Fruit fly (Drosophila melanogaster): ENCODE results near the gene CG46399.
A peak's percentile ranks its signal among the peaks of the same experiment; 100 is the strongest.

The CG46399 gene

DNA sequence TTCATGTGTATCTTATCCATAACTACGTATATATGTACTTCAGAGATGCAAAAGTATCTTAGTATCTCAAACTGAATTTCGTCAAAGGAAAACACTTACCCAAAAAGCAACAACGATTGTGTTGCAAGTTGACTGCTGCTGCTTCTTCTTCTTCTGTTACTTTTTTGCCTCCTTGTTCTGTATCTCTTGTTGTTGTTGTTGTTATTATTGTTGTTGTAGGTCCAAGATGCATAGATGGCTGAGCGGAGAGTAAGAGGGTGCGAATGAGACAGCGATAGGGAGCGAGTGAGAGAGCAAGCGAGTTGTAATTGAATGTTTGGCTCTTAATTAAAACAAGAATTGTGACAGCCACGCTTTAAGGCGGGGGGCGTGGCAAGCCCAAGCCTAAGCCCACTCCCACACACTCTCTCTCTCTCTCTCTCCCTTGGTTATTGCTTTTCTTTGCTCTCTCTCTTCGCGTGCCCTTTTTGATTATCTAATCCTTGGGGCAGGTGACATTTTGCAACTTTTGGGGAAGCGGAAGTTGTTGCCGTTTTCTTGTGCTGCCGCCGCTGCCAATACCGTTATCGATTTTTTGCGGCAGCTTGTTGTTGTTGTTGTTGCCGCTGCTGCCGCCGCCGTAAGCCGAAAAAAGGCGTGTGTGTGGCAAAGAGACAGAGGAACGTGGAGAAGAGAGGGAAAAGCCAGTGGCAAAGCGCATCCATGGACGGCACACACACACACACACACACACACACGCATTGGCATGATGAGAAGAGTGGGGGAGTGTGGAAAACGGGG lies 34.2 kb upstream of the CG46399 start:
- peak; percentile 38 for TF ChIP-seq cg (GFP tag; optimal IDR thresholded peaks at IDR 0.05)
- TF ChIP-seq Med (GFP tag), result peak; percentile 51
- no peak for TF ChIP-seq danr (GFP tag; IDR thresholded peaks at IDR 0.05)
- no peak for TF ChIP-seq sr (GFP tag; IDR thresholded peaks at IDR 0.05)
- TF ChIP-seq Nf-YB (GFP tag; optimal IDR thresholded peaks at IDR 0.05), result no peak
- no peak for TF ChIP-seq CG14710 (tag; optimal IDR thresholded peaks at IDR 0.05)
- peak; percentile 35 for TF ChIP-seq CG17385 (GFP tag; optimal IDR thresholded peaks at IDR 0.05)
- TF ChIP-seq al (GFP tag; IDR thresholded peaks at IDR 0.05), result no peak
- peak; percentile 94 for TF ChIP-seq onecut (GFP tag; IDR thresholded peaks at IDR 0.05)
- no peak for TF ChIP-seq CG8388 (GFP tag; optimal IDR thresholded peaks at IDR 0.05)
- no peak for TF ChIP-seq CG31224 (GFP tag; IDR thresholded peaks at IDR 0.05)
- no peak for TF ChIP-seq NK7.1 (GFP tag; optimal IDR thresholded peaks at IDR 0.05)
- TF ChIP-seq ase (GFP tag; IDR thresholded peaks at IDR 0.05), result no peak
- TF ChIP-seq gce (GFP tag; IDR thresholded peaks at IDR 0.05), result no peak
- TF ChIP-seq CG2712 (tag; optimal IDR thresholded peaks at IDR 0.05), result no peak
- peak; percentile 94 for TF ChIP-seq CG4360 (GFP tag; IDR thresholded peaks at IDR 0.05)
- no peak for TF ChIP-seq slou (GFP tag; optimal IDR thresholded peaks at IDR 0.05)
- 0 out of 3 replicates have a peak, but pooled peaks have one; percentile 7 for TF ChIP-seq so (GFP tag; IDR thresholded peaks at IDR 0.05)
- peak; percentile 48 for TF ChIP-seq CG3065 (GFP tag; optimal IDR thresholded peaks at IDR 0.05)
- peak; percentile 35 to 44 for TF ChIP-seq Trl (optimal IDR thresholded peaks at IDR 0.05)
- TF ChIP-seq Trl (GFP tag; optimal IDR thresholded peaks at IDR 0.05), result no peak
- TF ChIP-seq Pdp1 (GFP tag; optimal IDR thresholded peaks at IDR 0.05), result peak in 1 of 2 experiments; percentile 32
- no peak for TF ChIP-seq CG6254 (GFP tag; optimal IDR thresholded peaks at IDR 0.05)
- TF ChIP-seq Mes4 (GFP tag; optimal IDR thresholded peaks at IDR 0.05), result no peak
- peak; percentile 54 for TF ChIP-seq Ets65A (GFP tag)
- no peak for TF ChIP-seq CG10543 (GFP tag; optimal IDR thresholded peaks at IDR 0.05)
- peak; percentile 42 for TF ChIP-seq CG1832 (GFP tag; optimal IDR thresholded peaks at IDR 0.05)
- TF ChIP-seq CTCF (GFP tag; optimal IDR thresholded peaks at IDR 0.05), result no peak
- no peak for TF ChIP-seq Sox102F (GFP tag; optimal IDR thresholded peaks at IDR 0.05)
- TF ChIP-seq Awh (GFP tag; IDR thresholded peaks at IDR 0.05), result 0 out of 2 replicates have a peak, but pooled peaks have one; percentile 23

DNA sequence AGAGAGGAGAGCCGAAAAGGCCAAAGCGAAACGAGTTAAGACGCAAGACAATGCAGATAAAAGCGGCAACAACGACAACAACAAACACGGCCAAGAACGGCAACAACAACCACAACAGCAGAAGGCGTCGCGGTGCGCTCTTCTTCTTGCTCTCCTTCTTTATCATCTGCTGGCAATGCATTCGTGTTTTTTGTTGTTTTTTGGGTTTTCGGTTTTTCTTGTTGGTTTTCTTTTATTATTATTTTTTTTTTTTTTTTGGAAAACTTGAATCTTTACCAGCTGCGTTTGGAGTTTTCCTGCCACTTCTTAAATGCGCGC lies 33.6 kb upstream of the CG46399 start:
- TF ChIP-seq Opbp (GFP tag; IDR thresholded peaks at IDR 0.05; ENCODE audit: partially characterized antibody) (0 out of 3 replicates have a peak, but pooled peaks have one; percentile 22), CrebB (tag; optimal IDR thresholded peaks at IDR 0.05) (no peak), crol (GFP tag; IDR thresholded peaks at IDR 0.05) (0 out of 2 replicates have a peak, but pooled peaks have one; percentile 72), CG17385 (GFP tag; optimal IDR thresholded peaks at IDR 0.05) (peak; percentile 62), CG4854 (GFP tag; optimal IDR thresholded peaks at IDR 0.05) (no peak), CG4360 (GFP tag; IDR thresholded peaks at IDR 0.05) (peak; percentile 96), CG12659 (GFP tag; optimal IDR thresholded peaks at IDR 0.05) (no peak)

dm6 chrX:14825922-14826617 lies 33.0 kb upstream of the CG46399 start, which contains the start of gene rut:
rut (minus strand) TSS chrX:14826073.
- TF ChIP-seq CTCF (GFP tag; optimal IDR thresholded peaks at IDR 0.05) (peak; percentile 17), bsh (GFP tag; optimal IDR thresholded peaks at IDR 0.05) (peak in 1 of 2 experiments; percentile 27), Dp (GFP tag; optimal IDR thresholded peaks at IDR 0.05) (peak; percentile 20), CG4707 (GFP tag; optimal IDR thresholded peaks at IDR 0.05) (no peak), CrebB (tag; optimal IDR thresholded peaks at IDR 0.05) (no peak), CG13624 (GFP tag; optimal IDR thresholded peaks at IDR 0.05) (peak; percentile 60), CG10543 (GFP tag; optimal IDR thresholded peaks at IDR 0.05) (peak; percentile 55), CG15269 (tag; optimal IDR thresholded peaks at IDR 0.05) (no peak), Rfx (GFP tag; IDR thresholded peaks at IDR 0.05) (peak; percentile 69), Trl (optimal IDR thresholded peaks at IDR 0.05) (no peak), Trl (GFP tag; optimal IDR thresholded peaks at IDR 0.05) (peak; percentile 49), zfh1 (GFP tag; IDR thresholded peaks at IDR 0.05) (0 out of 3 replicates have a peak, but pooled peaks have one; percentile 9), CG7987 (GFP tag; optimal IDR thresholded peaks at IDR 0.05) (peak; percentile 3), tna (GFP tag; IDR thresholded peaks at IDR 0.05; ENCODE audit: partially characterized antibody) (peak; percentile 93), crc (GFP tag; optimal IDR thresholded peaks at IDR 0.05) (no peak), Adf1 (GFP tag; IDR thresholded peaks at IDR 0.05) (peak; percentile 52), jing (GFP tag; optimal IDR thresholded peaks at IDR 0.05) (peak; percentile 24)
